Worm (Caenorhabditis elegans): ENCODE data around the gene grl-17.

The grl-17 gene

ce11 chrV:13566967-13567366 is 3.2 kb upstream of the grl-17 start:
- no peak for TF ChIP-seq flt-1 (GFP tag; IDR thresholded peaks at IDR 0.05)
- TF ChIP-seq T22C8.4 (GFP tag; IDR thresholded peaks at IDR 0.05): no peak
- no peak for TF ChIP-seq med-1 (GFP tag; optimal IDR thresholded peaks at IDR 0.05; ENCODE audit: insufficient read depth)
- TF ChIP-seq ztf-29 (GFP tag; IDR thresholded peaks at IDR 0.05): no peak

- TF ChIP-seq T22C8.4 (GFP tag; IDR thresholded peaks at IDR 0.05) (no peak), tab-1 (GFP tag; IDR thresholded peaks at IDR 0.05) (no peak), cog-1 (tag; optimal IDR thresholded peaks at IDR 0.05) (no peak), ztf-29 (GFP tag; IDR thresholded peaks at IDR 0.05) (no peak), med-1 (GFP tag; optimal IDR thresholded peaks at IDR 0.05; ENCODE audit: insufficient read depth) (no peak), klf-2 (GFP tag; conservative IDR thresholded peaks at IDR 0.05) (no peak), ref-1 (GFP tag; conservative IDR thresholded peaks at IDR 0.05) (no peak), flt-1 (GFP tag; IDR thresholded peaks at IDR 0.05) (no peak), ztf-23 (GFP tag; IDR thresholded peaks at IDR 0.05) (no peak)
Observed at ce11 chrV:13565781-13566180, 2.0 kb upstream of the grl-17 start, which contains the start of gene slrp-1. TSS of gene slrp-1 (plus strand) at chrV:13565863.

ce11 chrV:13565197-13565596 is 1.5 kb upstream of the grl-17 start:
- TF ChIP-seq flt-1 (GFP tag; IDR thresholded peaks at IDR 0.05) (no peak), T22C8.4 (GFP tag; IDR thresholded peaks at IDR 0.05) (0 out of 2 replicates have a peak, but pooled peaks have one; percentile 9)

- no peak for TF ChIP-seq cog-1 (tag; optimal IDR thresholded peaks at IDR 0.05)
- no peak for TF ChIP-seq ztf-23 (GFP tag; IDR thresholded peaks at IDR 0.05)
- TF ChIP-seq T22C8.4 (GFP tag; IDR thresholded peaks at IDR 0.05): no peak
- no peak for TF ChIP-seq ref-1 (GFP tag; conservative IDR thresholded peaks at IDR 0.05)
- no peak for TF ChIP-seq ztf-29 (GFP tag; IDR thresholded peaks at IDR 0.05)
- no peak for TF ChIP-seq med-1 (GFP tag; optimal IDR thresholded peaks at IDR 0.05; ENCODE audit: insufficient read depth)
- no peak for TF ChIP-seq tab-1 (GFP tag; IDR thresholded peaks at IDR 0.05)
- no peak for TF ChIP-seq flt-1 (GFP tag; IDR thresholded peaks at IDR 0.05)
- no peak for TF ChIP-seq klf-2 (GFP tag; conservative IDR thresholded peaks at IDR 0.05)
Observed at ce11 chrV:13562748-13563147, 993 bp downstream of the grl-17 start.

ce11 chrV:13559978-13560377 is 3.8 kb downstream of the grl-17 start, which contains the start of gene C56A3.8:
TSS of gene C56A3.8 (plus strand) at chrV:13560278.
- TF ChIP-seq med-1 (GFP tag; optimal IDR thresholded peaks at IDR 0.05; ENCODE audit: insufficient read depth) (no peak), ztf-29 (GFP tag; IDR thresholded peaks at IDR 0.05) (no peak), tab-1 (GFP tag; IDR thresholded peaks at IDR 0.05) (no peak)

ce11 chrV:13556746-13557145 is 7.0 kb downstream of the grl-17 start, which contains the start of gene cav-2:
TSS of gene cav-2 (plus strand) at chrV:13557104.
- no peak for TF ChIP-seq T22C8.4 (GFP tag; IDR thresholded peaks at IDR 0.05)
- TF ChIP-seq ztf-23 (GFP tag; IDR thresholded peaks at IDR 0.05): peak; percentile 73
- peak; percentile 56; the same call in 1 of the 2 replicates for TF ChIP-seq klf-2 (GFP tag; conservative IDR thresholded peaks at IDR 0.05)
- no peak for TF ChIP-seq tab-1 (GFP tag; IDR thresholded peaks at IDR 0.05)
- TF ChIP-seq flt-1 (GFP tag; IDR thresholded peaks at IDR 0.05): peak; percentile 87
- TF ChIP-seq cog-1 (tag; optimal IDR thresholded peaks at IDR 0.05): peak; percentile 3

ce11 chrV:13556297-13556696 is 7.4 kb downstream of the grl-17 start, which contains the start of gene C56A3.6:
TSS of gene C56A3.6 (minus strand) at chrV:13556397.
- TF ChIP-seq klf-2 (GFP tag; conservative IDR thresholded peaks at IDR 0.05): no peak
- TF ChIP-seq cog-1 (tag; optimal IDR thresholded peaks at IDR 0.05): no peak
- no peak for TF ChIP-seq ztf-29 (GFP tag; IDR thresholded peaks at IDR 0.05)
- no peak for TF ChIP-seq flt-1 (GFP tag; IDR thresholded peaks at IDR 0.05)
- no peak for TF ChIP-seq ref-1 (GFP tag; conservative IDR thresholded peaks at IDR 0.05)
- no peak for TF ChIP-seq med-1 (GFP tag; optimal IDR thresholded peaks at IDR 0.05; ENCODE audit: insufficient read depth)

- TF ChIP-seq tab-1 (GFP tag; IDR thresholded peaks at IDR 0.05) (no peak), klf-2 (GFP tag; conservative IDR thresholded peaks at IDR 0.05) (no peak), med-1 (GFP tag; optimal IDR thresholded peaks at IDR 0.05; ENCODE audit: insufficient read depth) (no peak), flt-1 (GFP tag; IDR thresholded peaks at IDR 0.05) (no peak), ztf-23 (GFP tag; IDR thresholded peaks at IDR 0.05) (no peak), cog-1 (tag; optimal IDR thresholded peaks at IDR 0.05) (no peak), ztf-29 (GFP tag; IDR thresholded peaks at IDR 0.05) (no peak), ref-1 (GFP tag; conservative IDR thresholded peaks at IDR 0.05) (no peak), T22C8.4 (GFP tag; IDR thresholded peaks at IDR 0.05) (no peak)
Observed at ce11 chrV:13551601-13552000, 12.1 kb downstream of the grl-17 start, which contains the start of the genes C56A3.4 and C56A3.5. TSS of gene C56A3.4 (minus strand) at chrV:13551754. TSS of gene C56A3.5 (plus strand) at chrV:13551967.

- no peak for TF ChIP-seq med-1 (GFP tag; optimal IDR thresholded peaks at IDR 0.05; ENCODE audit: insufficient read depth)
- no peak for TF ChIP-seq ref-1 (GFP tag; conservative IDR thresholded peaks at IDR 0.05)
- no peak for TF ChIP-seq ztf-29 (GFP tag; IDR thresholded peaks at IDR 0.05)
- TF ChIP-seq ztf-23 (GFP tag; IDR thresholded peaks at IDR 0.05): no peak
- no peak for TF ChIP-seq T22C8.4 (GFP tag; IDR thresholded peaks at IDR 0.05)
- no peak for TF ChIP-seq flt-1 (GFP tag; IDR thresholded peaks at IDR 0.05)
- TF ChIP-seq klf-2 (GFP tag; conservative IDR thresholded peaks at IDR 0.05): no peak
Observed at ce11 chrV:13536058-13536579, 27.6 kb downstream of the grl-17 start, which contains the start of gene frpr-5. TSS of gene frpr-5 (minus strand) at chrV:13536108.

ce11 chrV:13532469-13532868 is 31.3 kb downstream of the grl-17 start:
- TF ChIP-seq cog-1 (tag; optimal IDR thresholded peaks at IDR 0.05): no peak
- TF ChIP-seq ztf-29 (GFP tag; IDR thresholded peaks at IDR 0.05): no peak
- no peak for TF ChIP-seq tab-1 (GFP tag; IDR thresholded peaks at IDR 0.05)
- TF ChIP-seq flt-1 (GFP tag; IDR thresholded peaks at IDR 0.05): no peak
- no peak for TF ChIP-seq ztf-23 (GFP tag; IDR thresholded peaks at IDR 0.05)
- no peak for TF ChIP-seq T22C8.4 (GFP tag; IDR thresholded peaks at IDR 0.05)
- no peak for TF ChIP-seq klf-2 (GFP tag; conservative IDR thresholded peaks at IDR 0.05)
- no peak for TF ChIP-seq med-1 (GFP tag; optimal IDR thresholded peaks at IDR 0.05; ENCODE audit: insufficient read depth)
- no peak for TF ChIP-seq ref-1 (GFP tag; conservative IDR thresholded peaks at IDR 0.05)
